Worm (Caenorhabditis elegans): Measurements from ENCODE around the gene ZK1307.7.

Gene ZK1307.7

DNA sequence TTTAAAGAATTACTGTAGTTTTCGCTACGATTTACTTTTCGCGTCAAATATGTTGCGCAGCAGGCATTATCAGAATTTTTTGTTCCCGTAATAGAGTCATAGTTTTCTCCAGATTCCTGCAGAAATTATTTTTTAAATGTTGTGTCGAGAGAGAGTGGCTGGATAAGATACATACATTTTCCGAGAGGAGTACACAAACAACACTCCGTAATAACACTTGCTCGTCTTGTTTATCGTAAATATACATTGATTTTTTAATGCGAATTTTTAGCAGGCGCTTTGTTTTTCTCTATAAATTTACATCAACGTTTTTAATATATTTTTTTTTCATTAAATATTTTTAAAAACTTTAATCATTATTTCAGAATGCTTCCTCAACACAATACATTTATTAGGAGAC, 32.6 kb downstream of the ZK1307.7 start, which contains the start of gene taf-8:
TSS of gene taf-8 (plus strand) at position 360 of the 400 bp plus-strand sequence.
- no peak for TF ChIP-seq unc-62 (GFP tag; optimal IDR thresholded peaks at IDR 0.05)

DNA sequence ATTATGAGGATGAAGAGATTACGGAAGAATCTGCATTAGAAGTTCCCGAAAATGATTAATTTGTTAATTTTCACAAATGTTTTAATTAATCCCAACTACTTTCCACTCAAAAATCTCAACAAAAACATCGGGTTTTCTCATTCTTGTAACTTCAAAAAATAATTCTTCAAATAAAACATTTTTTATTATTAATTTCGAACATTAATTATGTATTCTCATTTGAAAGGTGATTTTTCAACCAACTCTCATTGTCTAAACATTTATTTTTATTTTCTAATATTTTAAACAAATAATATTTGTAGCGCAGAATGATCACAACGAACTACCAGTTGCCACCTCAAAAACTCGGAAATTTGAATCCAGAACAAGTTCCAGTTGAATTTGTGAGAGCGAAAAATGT, 34.9 kb downstream of the ZK1307.7 start, which contains the start of gene ZK1320.7:
TSS of gene ZK1320.7 (plus strand) at position 301 of the 400 bp plus-strand sequence.
- TF ChIP-seq unc-62 (GFP tag; optimal IDR thresholded peaks at IDR 0.05): no peak

DNA sequence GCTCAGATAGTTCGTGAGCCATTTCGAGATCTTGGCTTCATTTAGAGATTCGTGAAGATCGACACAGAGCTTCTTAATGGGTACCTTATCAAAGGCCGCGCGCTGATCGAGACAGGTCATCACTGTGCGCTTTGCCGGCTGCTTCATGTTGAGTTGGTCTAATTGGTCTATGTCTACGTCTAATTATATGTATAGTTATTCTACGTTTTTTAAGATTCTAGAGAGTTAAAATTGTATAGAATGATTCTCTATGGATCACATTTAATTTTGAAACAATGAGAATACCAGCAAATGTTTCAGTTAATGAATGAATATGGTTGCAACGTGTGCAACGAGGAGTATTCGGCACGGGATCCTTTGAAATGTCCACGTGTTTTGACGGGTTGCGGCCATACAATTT, 38.3 kb downstream of the ZK1307.7 start, which contains the start of gene arc-1:
TSS of gene arc-1 (plus strand) at position 301 of the 400 bp plus-strand sequence.
- TF ChIP-seq unc-62 (GFP tag; optimal IDR thresholded peaks at IDR 0.05): no peak

DNA sequence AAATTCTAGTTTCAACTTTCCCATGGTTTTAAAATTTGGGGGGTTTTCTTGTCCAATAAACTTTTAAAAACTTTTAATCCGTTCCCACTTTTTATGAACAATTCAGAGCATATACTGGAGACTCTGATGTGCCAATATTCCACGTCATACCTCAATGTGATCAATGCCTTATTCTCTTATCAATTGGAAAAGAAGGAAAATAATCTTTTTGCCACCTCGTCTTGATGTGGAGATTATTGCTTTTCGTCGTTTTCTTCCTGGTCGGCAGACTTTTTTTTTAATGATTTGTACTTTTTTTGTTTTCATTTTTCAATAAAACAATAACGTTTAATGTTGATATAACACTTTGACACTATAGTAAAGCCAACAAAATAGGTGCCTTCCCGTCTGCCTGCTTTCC, 41.1 kb downstream of the ZK1307.7 start:
- no peak for TF ChIP-seq unc-62 (GFP tag; optimal IDR thresholded peaks at IDR 0.05)

DNA sequence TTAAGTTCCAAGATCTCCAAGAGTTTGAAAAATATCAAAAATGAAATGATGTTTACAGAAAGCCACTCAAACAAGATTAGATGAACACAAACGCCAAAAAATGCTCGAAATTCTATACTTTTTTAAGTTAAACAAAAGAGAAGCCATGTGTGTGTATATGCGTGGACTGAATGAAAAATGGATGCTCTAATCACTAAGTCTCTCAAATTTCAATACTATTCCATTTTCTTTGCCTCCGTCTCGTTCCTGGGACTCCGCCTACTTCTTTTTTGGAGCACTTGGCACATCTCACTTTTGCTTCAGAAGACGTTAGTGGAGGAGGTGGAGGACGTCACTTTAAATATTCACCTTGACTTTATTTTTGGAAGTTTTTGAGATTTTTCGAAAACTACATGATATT, 43.4 kb downstream of the ZK1307.7 start:
- no peak for TF ChIP-seq unc-62 (GFP tag; optimal IDR thresholded peaks at IDR 0.05)

DNA sequence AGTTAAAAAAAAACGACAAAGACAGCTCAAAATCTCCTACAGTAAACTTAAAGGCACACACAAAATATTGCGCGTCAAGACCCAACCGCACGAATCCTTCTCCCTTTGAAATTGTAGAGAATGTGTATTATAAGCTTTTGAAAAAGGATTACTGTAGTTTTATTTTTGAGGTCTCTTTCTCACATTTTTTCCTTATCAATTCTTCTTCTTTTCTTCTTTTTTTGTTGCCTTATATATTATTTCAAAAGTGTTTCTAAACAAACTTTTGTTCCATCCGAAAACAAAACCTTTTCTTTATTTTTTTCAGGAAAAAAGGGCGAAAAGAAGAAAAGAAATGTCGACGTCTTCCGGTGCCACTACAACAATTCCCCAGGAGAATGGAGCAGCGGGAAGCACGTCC, 44.1 kb downstream of the ZK1307.7 start, which contains the start of gene ZK1320.13:
TSS of gene ZK1320.13 (plus strand) at position 301 of the 400 bp plus-strand sequence.
- TF ChIP-seq unc-62 (GFP tag; optimal IDR thresholded peaks at IDR 0.05): no peak

DNA sequence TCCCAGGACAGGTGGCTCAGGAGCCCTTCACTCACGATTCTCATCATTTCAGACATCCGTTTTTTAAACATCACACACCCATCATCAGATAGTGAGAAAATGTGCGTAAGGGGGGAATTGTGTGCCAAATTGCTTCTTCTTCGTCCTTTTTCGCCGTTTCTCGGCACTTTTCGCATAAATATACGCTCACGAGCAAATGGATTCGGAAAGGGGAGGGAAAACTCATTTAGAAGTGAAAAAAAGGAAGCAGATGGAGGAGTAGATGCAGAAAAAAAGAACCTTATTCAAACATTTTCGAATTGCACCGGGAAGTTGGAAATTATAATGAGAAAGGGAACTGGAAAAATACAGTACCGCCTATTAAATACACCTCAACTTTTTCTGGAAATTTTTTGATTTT, 45.6 kb downstream of the ZK1307.7 start:
- TF ChIP-seq unc-62 (GFP tag; optimal IDR thresholded peaks at IDR 0.05): no peak

DNA sequence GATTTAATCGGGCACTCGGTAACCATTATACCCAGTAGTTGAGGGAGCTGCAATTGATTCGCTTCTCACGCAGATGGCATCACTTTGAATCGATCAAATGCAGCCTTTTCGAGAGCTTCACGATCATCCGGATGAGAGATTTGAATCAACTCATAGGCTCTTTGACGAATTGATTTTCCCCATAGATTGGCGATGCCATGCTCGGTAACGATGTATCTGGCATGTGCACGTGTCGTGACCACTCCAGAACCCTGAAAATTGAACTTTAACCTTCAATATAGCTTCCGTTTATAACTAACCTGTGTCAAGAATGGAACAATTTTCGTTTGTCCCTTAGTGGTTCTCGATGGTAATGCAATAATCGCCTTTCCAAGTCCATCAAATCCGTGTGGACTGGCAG, 47.8 kb downstream of the ZK1307.7 start:
- TF ChIP-seq unc-62 (GFP tag; optimal IDR thresholded peaks at IDR 0.05): no peak

DNA sequence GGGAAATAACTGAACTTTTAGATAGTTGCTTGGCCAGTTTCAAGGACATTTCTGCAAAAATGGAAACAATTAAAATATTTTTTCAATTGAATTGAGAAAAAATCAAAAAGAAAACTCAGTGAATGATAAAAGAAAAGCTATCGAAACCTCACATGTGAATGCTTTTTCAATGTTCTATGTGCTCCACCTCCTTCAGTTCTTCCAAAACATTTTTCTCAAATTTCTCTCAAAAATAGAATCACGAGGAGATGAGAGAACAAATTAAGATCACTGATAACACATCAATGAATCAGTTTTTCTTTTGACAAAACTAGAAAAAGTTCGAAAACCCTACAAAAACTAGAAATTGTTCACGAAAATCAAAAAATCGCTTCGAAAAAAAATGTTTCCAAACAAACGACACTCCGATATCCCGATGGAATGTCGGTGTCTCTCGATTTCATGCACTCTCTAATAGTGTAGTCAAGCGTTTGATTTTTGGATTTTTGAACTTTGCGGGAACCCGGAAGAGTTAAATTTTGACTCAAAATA, 50.3 kb downstream of the ZK1307.7 start, which contains the start of gene ZK1320.9:
TSS of gene ZK1320.9 (minus strand) at position 51 of the 531 bp plus-strand sequence.
- TF ChIP-seq unc-62 (GFP tag; optimal IDR thresholded peaks at IDR 0.05): no peak

Measured in whole organism, dauer.